Worm (Caenorhabditis elegans) whole organism, L4 larva: ENCODE measurements around the gene srr-8.

Source experiments
- D1046.2 ChIP-seq: fragments of 200-800 bp; sonication (Bioruptor generic); IDR thresholded peaks from 2 replicates; pipeline ENCODE4 v1.3.6; 2022; ENCODE audit warnings: missing genetic modification characterization, missing compliant biosample characterization
- R02D3.7 ChIP-seq: fragments of 150-350 bp; sonication (generic microtip); optimal IDR thresholded peaks from 3 replicates; lab custom pipeline; 2014; ENCODE audit warnings: missing biosample characterization, missing genetic modification characterization
- Y48G9A.11 ChIP-seq: fragments of 200-800 bp; sonication (Bioruptor generic); IDR thresholded peaks from 2 replicates; pipeline ENCODE4 v1.3.6; 2022; ENCODE audit warnings: missing genetic modification reagents, missing genetic modification characterization, missing compliant biosample characterization
- Y5F2A.4 ChIP-seq: fragments of 200-800 bp; sonication (Bioruptor generic); optimal IDR thresholded peaks from 2 replicates; lab custom pipeline; 2018; ENCODE audit warnings: mild to moderate bottlenecking, missing genetic modification characterization, missing compliant biosample characterization
- ZK546.5 ChIP-seq, 2 experiments: sonication (generic microtip); optimal IDR thresholded peaks; 2 replicates each; lab custom pipeline; 2017; ENCODE audit warnings: missing biosample characterization in 2 of 2, missing genetic modification characterization in 2 of 2
- aha-1 ChIP-seq: fragments of 150-350 bp; peaks from one replicate; lab custom pipeline; 2014; ENCODE audit warnings: missing biosample characterization, missing genetic modification characterization
- attf-4 ChIP-seq: sonication (generic microtip); optimal IDR thresholded peaks from 3 replicates; lab custom pipeline; 2017; ENCODE audit warnings: missing biosample characterization, missing genetic modification characterization
- ceh-20 ChIP-seq: fragments of 200-800 bp; sonication (Bioruptor generic); IDR thresholded peaks from 2 replicates; pipeline ENCODE4 v1.3.6; 2022; ENCODE audit warnings: missing genetic modification reagents, missing genetic modification characterization, missing compliant biosample characterization
- ceh-82 ChIP-seq: sonication (generic microtip); optimal IDR thresholded peaks from 2 replicates; lab custom pipeline; 2017; ENCODE audit warnings: missing biosample characterization, missing genetic modification characterization
- daf-12 ChIP-seq: fragments of 150-350 bp; optimal IDR thresholded peaks from 2 replicates; lab custom pipeline; 2014; ENCODE audit warnings: missing biosample characterization, missing genetic modification reagents, missing genetic modification characterization
- daf-16 ChIP-seq, 3 experiments: sonication (generic microtip); optimal IDR thresholded peaks; 2 replicates each; lab custom pipeline; 2016 to 2017; ENCODE audit warnings: missing genetic modification characterization in 3 of 3, missing genetic modification reagents in 3 of 3, mild to moderate bottlenecking in 2 of 3, missing compliant biosample characterization in 2 of 3, missing biosample characterization in 1 of 3, moderate library complexity in 1 of 3
- dmd-6 ChIP-seq: fragments of 200-800 bp; sonication (Bioruptor generic); IDR thresholded peaks from 2 replicates; pipeline ENCODE4 v1.3.6; 2022; ENCODE audit warnings: missing genetic modification reagents, missing genetic modification characterization, missing compliant biosample characterization
- dmd-8 ChIP-seq: fragments of 200-800 bp; sonication (Bioruptor generic); IDR thresholded peaks from 2 replicates; pipeline ENCODE4 v1.3.6; 2022; ENCODE audit warnings: missing genetic modification characterization, missing compliant biosample characterization
- duxl-1 ChIP-seq: sonication (generic microtip); optimal IDR thresholded peaks from 2 replicates; lab custom pipeline; 2016; ENCODE audit warnings: mild to moderate bottlenecking, missing genetic modification characterization, moderate library complexity, missing compliant biosample characterization; ENCODE audit not compliant: poor library complexity
- fkh-10 ChIP-seq: fragments of 150-350 bp; optimal IDR thresholded peaks from 2 replicates; lab custom pipeline; 2014; ENCODE audit warnings: missing biosample characterization, missing genetic modification reagents, missing genetic modification characterization
- fos-1 ChIP-seq: fragments of 150-350 bp; optimal IDR thresholded peaks from 2 replicates; lab custom pipeline; 2014; ENCODE audit warnings: missing biosample characterization, missing genetic modification characterization
- hlh-11 ChIP-seq: fragments of 200-800 bp; sonication (Bioruptor generic); optimal IDR thresholded peaks from 2 replicates; lab custom pipeline; 2018; ENCODE audit warnings: mild to moderate bottlenecking, missing genetic modification characterization, missing compliant biosample characterization
- hmg-1.1 ChIP-seq: fragments of 200-800 bp; sonication (Bioruptor generic); IDR thresholded peaks from 2 replicates; pipeline ENCODE4 v1.3.6; 2022; ENCODE audit warnings: missing genetic modification reagents, missing genetic modification characterization, missing compliant biosample characterization
- jun-1 ChIP-seq: fragments of 150-350 bp; optimal IDR thresholded peaks from 2 replicates; lab custom pipeline; 2014; ENCODE audit warnings: missing biosample characterization, missing genetic modification reagents, missing genetic modification characterization
- lsy-2 ChIP-seq, 2 experiments: fragments of 150-350 bp in 1 of 2; sonication (generic microtip) in 1 of 2; optimal IDR thresholded peaks; 2 replicates each; lab custom pipeline; 2014 to 2017; ENCODE audit warnings: missing biosample characterization in 2 of 2, missing genetic modification characterization in 2 of 2
- mdl-1 ChIP-seq, 2 experiments: fragments of 150-350 bp in 1 of 2; sonication (generic microtip) in 1 of 2; optimal IDR thresholded peaks; 2 replicates each; lab custom pipeline; 2014 to 2017; ENCODE audit warnings: missing biosample characterization in 2 of 2, missing genetic modification characterization in 2 of 2
- mxl-2 ChIP-seq: fragments of 200-800 bp; sonication (Bioruptor generic); conservative IDR thresholded peaks from 2 replicates; pipeline ENCODE4 v1.3.6; 2022; ENCODE audit warnings: missing genetic modification reagents, missing genetic modification characterization, missing compliant biosample characterization
- mxl-3 ChIP-seq: fragments of 200-800 bp; sonication (Bioruptor generic); optimal IDR thresholded peaks from 2 replicates; lab custom pipeline; 2018; ENCODE audit warnings: mild to moderate bottlenecking, missing genetic modification characterization, missing compliant biosample characterization
- nhr-11 ChIP-seq: fragments of 150-350 bp; optimal IDR thresholded peaks from 2 replicates; lab custom pipeline; 2014; ENCODE audit warnings: missing biosample characterization, missing genetic modification characterization
- nhr-237 ChIP-seq: sonication (generic microtip); optimal IDR thresholded peaks from 2 replicates; lab custom pipeline; 2017; ENCODE audit warnings: missing biosample characterization, missing genetic modification characterization
- nhr-25 ChIP-seq: sonication (generic microtip); optimal IDR thresholded peaks from 2 replicates; lab custom pipeline; 2017; ENCODE audit warnings: missing genetic modification characterization, mild to moderate bottlenecking, missing compliant biosample characterization, antibody characterized with exemption, moderate library complexity, borderline replicate concordance; ENCODE audit not compliant: insufficient read depth
- nhr-48 ChIP-seq: sonication (generic microtip); optimal IDR thresholded peaks from 2 replicates; lab custom pipeline; 2016; ENCODE audit warnings: mild to moderate bottlenecking, missing genetic modification characterization, missing compliant biosample characterization
- nhr-76 ChIP-seq: fragments of 150-350 bp; optimal IDR thresholded peaks from 2 replicates; lab custom pipeline; 2014; ENCODE audit warnings: missing biosample characterization, missing genetic modification characterization
- pha-4 ChIP-seq, 2 experiments: fragments of 150-350 bp in 1 of 2; fragments of 200-800 bp in 1 of 2; sonication (Bioruptor generic) in 1 of 2; IDR thresholded peaks in 1 of 2; optimal IDR thresholded peaks in 1 of 2; 2 replicates each; pipeline versions ENCODE4 v1.3.6 to Lab custom; 2014 to 2022; ENCODE audit warnings: missing genetic modification characterization in 2 of 2, missing genetic modification reagents in 2 of 2, missing biosample characterization in 1 of 2, missing compliant biosample characterization in 1 of 2
- php-3 ChIP-seq: fragments of 200-800 bp; sonication (Bioruptor generic); IDR thresholded peaks from 2 replicates; pipeline ENCODE4 v1.3.6; 2022; ENCODE audit warnings: missing genetic modification reagents, missing genetic modification characterization, missing compliant biosample characterization
- tag-97 ChIP-seq: fragments of 200-800 bp; sonication (Bioruptor generic); IDR thresholded peaks from 2 replicates; pipeline ENCODE4 v1.3.6; 2022; ENCODE audit warnings: missing genetic modification characterization, missing compliant biosample characterization
- unc-39 ChIP-seq: sonication (generic microtip); optimal IDR thresholded peaks from 2 replicates; lab custom pipeline; 2017; ENCODE audit warnings: missing biosample characterization, missing genetic modification characterization
- unc-62 ChIP-seq, 3 experiments: fragments of 150-350 bp in 1 of 3; sonication (generic microtip); optimal IDR thresholded peaks in 2 of 3; peaks in 1 of 3; 1 replicate in 1 of 3; 2 replicates in 2 of 3; lab custom pipeline; 2014 to 2017; ENCODE audit warnings: missing biosample characterization in 3 of 3, missing genetic modification characterization in 3 of 3, missing genetic modification reagents in 3 of 3, missing genotype in 1 of 3
- vab-7 ChIP-seq: fragments of 200-800 bp; sonication (Bioruptor generic); IDR thresholded peaks from 2 replicates; pipeline ENCODE4 v1.3.6; 2022; ENCODE audit warnings: missing genetic modification reagents, missing genetic modification characterization, missing compliant biosample characterization
- zag-1 ChIP-seq: fragments of 150-350 bp; optimal IDR thresholded peaks from 2 replicates; lab custom pipeline; 2014; ENCODE audit warnings: missing biosample characterization, missing genetic modification characterization
- zfp-3 ChIP-seq: fragments of 200-800 bp; sonication (Bioruptor generic); conservative IDR thresholded peaks from 2 replicates; pipeline ENCODE4 v1.3.6; 2022; ENCODE audit warnings: missing genetic modification reagents, missing genetic modification characterization, missing compliant biosample characterization
- ztf-11 ChIP-seq: fragments of 150-350 bp; optimal IDR thresholded peaks from 2 replicates; lab custom pipeline; 2014; ENCODE audit warnings: missing biosample characterization, missing genetic modification characterization

Gene srr-8

ce11 chrV:4974677-4975076 is 26.8 kb upstream of the srr-8 start, which contains the start of gene srsx-10:
Gene srsx-10, minus strand, starts transcription at chrV:4974777.
- TF ChIP-seq tag-97 (GFP tag; lab: Robert Waterston, UW) (no peak), Y5F2A.4 (GFP tag; lab: Kevin White, UChicago) (no peak), nhr-76 (tag; lab: Kevin White, UChicago) (no peak), unc-62 (GFP tag; optimal IDR thresholded peaks at IDR 0.05 in 1 of 2; lab: Kevin White, UChicago) (no peak), unc-62 (tag; optimal IDR thresholded peaks at IDR 0.05; lab: Kevin White, UChicago) (no peak), lsy-2 (tag; optimal IDR thresholded peaks at IDR 0.05; lab: Kevin White, UChicago) (no peak), dmd-8 (GFP tag; lab: Robert Waterston, UW) (no peak), duxl-1 (tag; lab: Kevin White, UChicago) (no peak)

- TF ChIP-seq pha-4 (GFP tag; IDR thresholded peaks at IDR 0.05; lab: Robert Waterston, UW): no peak
- no peak for TF ChIP-seq pha-4 (tag; optimal IDR thresholded peaks at IDR 0.05; lab: Kevin White, UChicago)
- TF ChIP-seq zfp-3 (GFP tag; lab: Robert Waterston, UW): no peak
- no peak for TF ChIP-seq fos-1 (tag; lab: Kevin White, UChicago)
- no peak for TF ChIP-seq vab-7
- TF ChIP-seq nhr-237: no peak
- peak; percentile 53 for TF ChIP-seq aha-1 (tag; lab: Kevin White, UChicago)
These were observed 26.3 kb upstream of the srr-8 start, which contains the start of gene F26G5.1 for ce11 chrV:4975140-4975539. Gene F26G5.1, plus strand, starts transcription at chrV:4975478.

ce11 chrV:4977539-4977938 is 23.9 kb upstream of the srr-8 start:
- TF ChIP-seq dmd-6: no peak
- TF ChIP-seq ztf-11 (tag; lab: Kevin White, UChicago): no peak
- TF ChIP-seq Y5F2A.4 (GFP tag; lab: Kevin White, UChicago): no peak
- no peak for TF ChIP-seq nhr-11 (tag; lab: Kevin White, UChicago)
- TF ChIP-seq hlh-11 (tag; lab: Kevin White, UChicago): no peak
- TF ChIP-seq nhr-237: no peak
- TF ChIP-seq unc-62 (GFP tag; optimal IDR thresholded peaks at IDR 0.05 in 1 of 2; lab: Kevin White, UChicago): no peak
- TF ChIP-seq unc-62 (tag; optimal IDR thresholded peaks at IDR 0.05; lab: Kevin White, UChicago): no peak
- no peak for TF ChIP-seq daf-16 (GFP tag; optimal IDR thresholded peaks at IDR 0.05; lab: Kevin White, UChicago)
- no peak for TF ChIP-seq daf-16 (tag; optimal IDR thresholded peaks at IDR 0.05; lab: Kevin White, UChicago)
- TF ChIP-seq jun-1 (tag; lab: Kevin White, UChicago): no peak
- no peak for TF ChIP-seq hmg-1.1 (GFP tag; lab: Robert Waterston, UW)
- TF ChIP-seq mxl-3: no peak
- no peak for TF ChIP-seq vab-7
- TF ChIP-seq ZK546.5 (tag; optimal IDR thresholded peaks at IDR 0.05; lab: Kevin White, UChicago): no peak

ce11 chrV:4979060-4979459 is 22.4 kb upstream of the srr-8 start, which contains the start of gene srsx-11:
Gene srsx-11, minus strand, starts transcription at chrV:4979160.
- TF ChIP-seq fkh-10 (GFP tag; lab: Kevin White, UChicago): no peak
- TF ChIP-seq D1046.2 (GFP tag; lab: Robert Waterston, UW): no peak
- TF ChIP-seq daf-12 (tag; lab: Kevin White, UChicago): no peak
- no peak for TF ChIP-seq Y48G9A.11 (GFP tag; lab: Robert Waterston, UW)
- no peak for TF ChIP-seq ceh-20 (GFP tag; lab: Robert Waterston, UW)

ce11 chrV:4980094-4980493 is 21.4 kb upstream of the srr-8 start:
- TF ChIP-seq aha-1 (tag; lab: Kevin White, UChicago) (peak; percentile 98), attf-4 (tag; lab: Kevin White, UChicago) (no peak)

- TF ChIP-seq mdl-1 (tag; optimal IDR thresholded peaks at IDR 0.05; lab: Kevin White, UChicago): no peak
- TF ChIP-seq mxl-2: no peak
- TF ChIP-seq unc-39 (tag; lab: Kevin White, UChicago): no peak
- no peak for TF ChIP-seq zag-1 (tag; lab: Kevin White, UChicago)
- no peak for TF ChIP-seq nhr-25
- no peak for TF ChIP-seq R02D3.7 (tag; lab: Kevin White, UChicago)
- TF ChIP-seq daf-16 (GFP tag; optimal IDR thresholded peaks at IDR 0.05; lab: Kevin White, UChicago): no peak
- no peak for TF ChIP-seq daf-16 (tag; optimal IDR thresholded peaks at IDR 0.05; lab: Kevin White, UChicago)
- no peak for TF ChIP-seq pha-4 (GFP tag; IDR thresholded peaks at IDR 0.05; lab: Robert Waterston, UW)
- TF ChIP-seq pha-4 (tag; optimal IDR thresholded peaks at IDR 0.05; lab: Kevin White, UChicago): no peak
- no peak for TF ChIP-seq nhr-48 (tag; lab: Kevin White, UChicago)
- no peak for TF ChIP-seq ceh-82 (tag; lab: Kevin White, UChicago)
- no peak for TF ChIP-seq php-3
- TF ChIP-seq unc-62 (GFP tag; optimal IDR thresholded peaks at IDR 0.05 in 1 of 2; lab: Kevin White, UChicago): no peak
- no peak for TF ChIP-seq unc-62 (tag; optimal IDR thresholded peaks at IDR 0.05; lab: Kevin White, UChicago)
These were observed 20.6 kb upstream of the srr-8 start, which contains the start of gene srsx-12 for ce11 chrV:4980873-4981272. Gene srsx-12, minus strand, starts transcription at chrV:4980973.
